Fruit fly (Drosophila melanogaster) Kc167 (cell line): ENCODE data around the gene CG42272.

Experiments used
- Myc ChIP-seq: fragments of >200 bp; optimal IDR thresholded peaks from 2 replicates; lab custom pipeline; 2017; ENCODE audit warnings: missing external identifiers
- Sin3A ChIP-seq: fragments of >200 bp; optimal IDR thresholded peaks from 2 replicates; lab custom pipeline; 2018; ENCODE audit warnings: missing external identifiers
- h ChIP-seq: fragments of >200 bp; optimal IDR thresholded peaks from 3 replicates; lab custom pipeline; 2018; ENCODE audit warnings: missing external identifiers
- insv ChIP-seq: fragments of >200 bp; optimal IDR thresholded peaks from 3 replicates; lab custom pipeline; 2018; ENCODE audit warnings: missing external identifiers
- psq ChIP-seq: fragments of >200 bp; optimal IDR thresholded peaks from 2 replicates; lab custom pipeline; 2017; ENCODE audit warnings: missing external identifiers
- ttk ChIP-seq: sonication (Bioruptor generic); optimal IDR thresholded peaks from 2 replicates; lab custom pipeline; 2017; ENCODE audit warnings: missing external identifiers

Gene CG42272

dm6 chr3L:5808540-5809200 is 5.8 kb downstream of the CG42272 start:
- no peak for TF ChIP-seq insv (lab: Kevin White, UChicago)
- TF ChIP-seq ttk (lab: Kevin White, UChicago) = no peak
- no peak for TF ChIP-seq h (lab: Kevin White, UChicago)
- no peak for TF ChIP-seq Myc (lab: Kevin White, UChicago)
- no peak for TF ChIP-seq psq
- no peak for TF ChIP-seq Sin3A (lab: Kevin White, UChicago)

dm6 chr3L:5809201-5809584 is 6.4 kb downstream of the CG42272 start:
- no peak for TF ChIP-seq Sin3A (lab: Kevin White, UChicago)
- TF ChIP-seq ttk (lab: Kevin White, UChicago) = no peak
- TF ChIP-seq Myc (lab: Kevin White, UChicago) = no peak
- TF ChIP-seq h (lab: Kevin White, UChicago) = no peak
- no peak for TF ChIP-seq psq
- no peak for TF ChIP-seq insv (lab: Kevin White, UChicago)

- no peak for TF ChIP-seq psq
- TF ChIP-seq Sin3A (lab: Kevin White, UChicago) = no peak
- TF ChIP-seq ttk (lab: Kevin White, UChicago) = no peak
- TF ChIP-seq insv (lab: Kevin White, UChicago) = no peak
- TF ChIP-seq Myc (lab: Kevin White, UChicago) = no peak
- TF ChIP-seq h (lab: Kevin White, UChicago) = no peak
These were observed 6.9 kb downstream of the CG42272 start for dm6 chr3L:5809642-5810279.

dm6 chr3L:5810633-5811341 is 8.0 kb downstream of the CG42272 start, which contains the start of the genes S6k and kri:
Gene S6k, minus strand, starts transcription at chr3L:5810931.
Gene kri, plus strand, starts transcription at chr3L:5810973.
- TF ChIP-seq h (lab: Kevin White, UChicago) (no peak), Sin3A (lab: Kevin White, UChicago) (no peak), psq (no peak), Myc (lab: Kevin White, UChicago) (no peak), insv (lab: Kevin White, UChicago) (no peak), ttk (lab: Kevin White, UChicago) (no peak)

- TF ChIP-seq insv (lab: Kevin White, UChicago) (no peak), psq (no peak), Myc (lab: Kevin White, UChicago) (no peak), ttk (lab: Kevin White, UChicago) (no peak), Sin3A (lab: Kevin White, UChicago) (no peak), h (lab: Kevin White, UChicago) (no peak)
These were observed 10.2 kb downstream of the CG42272 start, which contains the start of gene mad2 for dm6 chr3L:5813016-5813415. Gene mad2, minus strand, starts transcription at chr3L:5813093.

- TF ChIP-seq psq = no peak
- no peak for TF ChIP-seq h (lab: Kevin White, UChicago)
- no peak for TF ChIP-seq ttk (lab: Kevin White, UChicago)
- TF ChIP-seq Myc (lab: Kevin White, UChicago) = no peak
- no peak for TF ChIP-seq insv (lab: Kevin White, UChicago)
- TF ChIP-seq Sin3A (lab: Kevin White, UChicago) = no peak
These were observed 14.3 kb downstream of the CG42272 start for dm6 chr3L:5817177-5817576.

- TF ChIP-seq Myc (lab: Kevin White, UChicago) (no peak), insv (lab: Kevin White, UChicago) (no peak), Sin3A (lab: Kevin White, UChicago) (no peak), ttk (lab: Kevin White, UChicago) (no peak), psq (no peak), h (lab: Kevin White, UChicago) (no peak)
These were observed 16.5 kb downstream of the CG42272 start for dm6 chr3L:5819310-5819709.

- TF ChIP-seq psq (no peak), Myc (lab: Kevin White, UChicago) (no peak), Sin3A (lab: Kevin White, UChicago) (no peak), insv (lab: Kevin White, UChicago) (no peak), h (lab: Kevin White, UChicago) (no peak), ttk (lab: Kevin White, UChicago) (no peak)
These were observed 17.2 kb downstream of the CG42272 start for dm6 chr3L:5820039-5820438.

- TF ChIP-seq Sin3A (lab: Kevin White, UChicago) (no peak), psq (no peak), ttk (lab: Kevin White, UChicago) (no peak), insv (lab: Kevin White, UChicago) (no peak), Myc (lab: Kevin White, UChicago) (no peak), h (lab: Kevin White, UChicago) (no peak)
These were observed 18.0 kb downstream of the CG42272 start for dm6 chr3L:5820793-5821192.

dm6 chr3L:5821506-5821905 is 18.7 kb downstream of the CG42272 start:
- TF ChIP-seq h (lab: Kevin White, UChicago) (no peak), psq (no peak), Sin3A (lab: Kevin White, UChicago) (no peak), insv (lab: Kevin White, UChicago) (no peak), Myc (lab: Kevin White, UChicago) (no peak), ttk (lab: Kevin White, UChicago) (no peak)

- TF ChIP-seq insv (lab: Kevin White, UChicago) (no peak), psq (no peak), h (lab: Kevin White, UChicago) (no peak), Myc (lab: Kevin White, UChicago) (no peak), Sin3A (lab: Kevin White, UChicago) (no peak), ttk (lab: Kevin White, UChicago) (no peak)
These were observed 21.1 kb downstream of the CG42272 start for dm6 chr3L:5823763-5824445.
